Fruit fly (Drosophila melanogaster) whole organism, prepupa: ENCODE results near the gene Cyp4d8.

Source experiments
- CG10631 ChIP-seq: fragments of 200-800 bp; sonication (Bioruptor generic); optimal IDR thresholded peaks from 2 replicates; lab custom pipeline; 2016; ENCODE audit warnings: missing biosample characterization, missing genetic modification characterization
- CG10669 ChIP-seq: fragments of 200-800 bp; sonication (Bioruptor generic); optimal IDR thresholded peaks from 3 replicates; lab custom pipeline; 2018; ENCODE audit warnings: missing biosample characterization, mild to moderate bottlenecking, missing genetic modification characterization, moderate library complexity
- CG11294 ChIP-seq: fragments of 200-800 bp; sonication (Bioruptor generic); IDR thresholded peaks from 2 replicates; pipeline ENCODE4 v1.3.6; 2022; ENCODE audit warnings: missing biosample characterization, missing genetic modification characterization
- CG15336 ChIP-seq: fragments of 200-800 bp; sonication (Bioruptor generic); IDR thresholded peaks from 2 replicates; pipeline ENCODE4 v1.3.6; 2022; ENCODE audit warnings: missing biosample characterization, missing genetic modification characterization
- CG16779 ChIP-seq: fragments of 200-800 bp; sonication (Bioruptor generic); optimal IDR thresholded peaks from 3 replicates; lab custom pipeline; 2017; ENCODE audit warnings: missing biosample characterization, mild to moderate bottlenecking, missing genetic modification characterization
- CG3032 ChIP-seq: fragments of 200-800 bp; optimal IDR thresholded peaks from 2 replicates; lab custom pipeline; 2019; ENCODE audit warnings: missing biosample characterization, mild to moderate bottlenecking, missing genetic modification characterization, moderate library complexity
- CG31627 ChIP-seq: fragments of 200-800 bp; sonication (Bioruptor generic); optimal IDR thresholded peaks from 3 replicates; lab custom pipeline; 2016; ENCODE audit warnings: missing biosample characterization, missing genetic modification characterization
- CG32006 ChIP-seq: fragments of 200-800 bp; sonication (Bioruptor generic); optimal IDR thresholded peaks from 3 replicates; lab custom pipeline; 2017; ENCODE audit warnings: missing biosample characterization, mild to moderate bottlenecking, missing genetic modification characterization
- CG34406 ChIP-seq: fragments of 200-800 bp; sonication (Bioruptor generic); optimal IDR thresholded peaks from 3 replicates; lab custom pipeline; 2016; ENCODE audit warnings: missing biosample characterization, missing genetic modification characterization
- CG6163 ChIP-seq: fragments of 200-800 bp; sonication (Bioruptor generic); IDR thresholded peaks from 3 replicates; pipeline ENCODE4 v1.3.6; 2022; ENCODE audit warnings: missing biosample characterization, missing genetic modification characterization
- CG6276 ChIP-seq: fragments of 200-800 bp; sonication (Bioruptor generic); optimal IDR thresholded peaks from 2 replicates; lab custom pipeline; 2017; ENCODE audit warnings: missing biosample characterization, mild to moderate bottlenecking, missing genetic modification characterization
- CG6808 ChIP-seq: fragments of 200-800 bp; sonication (Bioruptor generic); optimal IDR thresholded peaks from 3 replicates; lab custom pipeline; 2017; ENCODE audit warnings: missing biosample characterization, missing genetic modification characterization, mild to moderate bottlenecking, moderate library complexity, missing genetic modification reagents
- CG6854 ChIP-seq: fragments of 200-800 bp; sonication (Bioruptor generic); optimal IDR thresholded peaks from 2 replicates; lab custom pipeline; 2017; ENCODE audit warnings: missing biosample characterization, mild to moderate bottlenecking, missing genetic modification characterization
- CG8119 ChIP-seq: fragments of 200-800 bp; sonication (Bioruptor generic); IDR thresholded peaks from 3 replicates; pipeline ENCODE4 v1.3.6; 2022; ENCODE audit warnings: missing biosample characterization, missing genetic modification characterization
- CG8319 ChIP-seq: fragments of 200-800 bp; sonication (Bioruptor generic); optimal IDR thresholded peaks from 3 replicates; lab custom pipeline; 2016; ENCODE audit warnings: missing biosample characterization, missing genetic modification characterization
- CG9139 ChIP-seq: fragments of 200-800 bp; sonication (Bioruptor generic); optimal IDR thresholded peaks from 3 replicates; lab custom pipeline; 2017; ENCODE audit warnings: missing biosample characterization, mild to moderate bottlenecking, missing genetic modification characterization
- Eip75B ChIP-seq: fragments of 200-800 bp; sonication (Bioruptor generic); optimal IDR thresholded peaks from 3 replicates; lab custom pipeline; 2016; ENCODE audit warnings: missing biosample characterization, missing genetic modification characterization
- Ets21C ChIP-seq: fragments of 200-800 bp; sonication (Bioruptor generic); optimal IDR thresholded peaks from 3 replicates; lab custom pipeline; 2016; ENCODE audit warnings: missing biosample characterization, missing genetic modification characterization
- Gug ChIP-seq: fragments of 200-800 bp; sonication (Bioruptor generic); IDR thresholded peaks from 2 replicates; pipeline ENCODE4 v1.3.6; 2022; ENCODE audit warnings: missing biosample characterization, missing genetic modification characterization
- Hr4 ChIP-seq: fragments of 200-800 bp; sonication (Bioruptor generic); optimal IDR thresholded peaks from 3 replicates; lab custom pipeline; 2016; ENCODE audit warnings: missing biosample characterization, missing genetic modification characterization
- Lpt ChIP-seq: fragments of 200-800 bp; sonication (Bioruptor generic); optimal IDR thresholded peaks from 3 replicates; lab custom pipeline; 2016; ENCODE audit warnings: missing biosample characterization, missing genetic modification characterization
- Sox102F ChIP-seq: fragments of 200-800 bp; sonication (Bioruptor generic); optimal IDR thresholded peaks from 2 replicates; lab custom pipeline; 2016; ENCODE audit warnings: missing biosample characterization, mild to moderate bottlenecking, missing genetic modification characterization
- Sox14 ChIP-seq: fragments of 200-800 bp; sonication (Bioruptor generic); optimal IDR thresholded peaks from 3 replicates; lab custom pipeline; 2016; ENCODE audit warnings: missing biosample characterization, missing genetic modification characterization
- acj6 ChIP-seq: fragments of 200-800 bp; sonication (Bioruptor generic); optimal IDR thresholded peaks from 3 replicates; lab custom pipeline; 2016; ENCODE audit warnings: missing biosample characterization, missing genetic modification characterization
- dsx ChIP-seq: fragments of 200-800 bp; optimal IDR thresholded peaks from 3 replicates; lab custom pipeline; 2019; ENCODE audit warnings: missing biosample characterization, mild to moderate bottlenecking, missing genetic modification characterization, moderate library complexity; ENCODE audit not compliant: poor library complexity, severe bottlenecking
- fd59A ChIP-seq: fragments of 200-800 bp; sonication (Bioruptor generic); optimal IDR thresholded peaks from 2 replicates; lab custom pipeline; 2017; ENCODE audit warnings: missing biosample characterization, mild to moderate bottlenecking, missing genetic modification characterization, missing genetic modification reagents
- fd85E ChIP-seq: fragments of 200-800 bp; sonication (Bioruptor generic); optimal IDR thresholded peaks from 3 replicates; lab custom pipeline; 2016; ENCODE audit warnings: missing biosample characterization, missing genetic modification characterization
- fkh ChIP-seq: fragments of 200-800 bp; sonication (Bioruptor generic); optimal IDR thresholded peaks from 3 replicates; lab custom pipeline; 2017; ENCODE audit warnings: missing biosample characterization, mild to moderate bottlenecking, missing genetic modification characterization, moderate library complexity
- lz ChIP-seq: fragments of 200-800 bp; sonication (Bioruptor generic); optimal IDR thresholded peaks from 3 replicates; lab custom pipeline; 2016; ENCODE audit warnings: missing biosample characterization, missing genetic modification characterization
- salr ChIP-seq, 2 experiments: fragments of 200-800 bp; sonication (Bioruptor generic); optimal IDR thresholded peaks; 3 replicates each; lab custom pipeline; 2016 to 2018; ENCODE audit warnings: missing biosample characterization in 2 of 2, missing genetic modification characterization in 2 of 2, mild to moderate bottlenecking in 1 of 2
- ss ChIP-seq, 2 experiments: fragments of 200-800 bp; sonication (Bioruptor generic); optimal IDR thresholded peaks; 2 replicates in 1 of 2; 3 replicates in 1 of 2; lab custom pipeline; 2017 to 2018; ENCODE audit warnings: mild to moderate bottlenecking in 2 of 2, missing biosample characterization in 2 of 2, missing genetic modification characterization in 2 of 2, moderate library complexity in 1 of 2
- svp ChIP-seq: fragments of 200-800 bp; sonication (Bioruptor generic); peaks from one replicate; lab custom pipeline; 2016; ENCODE audit warnings: missing biosample characterization, missing genetic modification characterization
- topi ChIP-seq: fragments of 200-800 bp; sonication (Bioruptor generic); optimal IDR thresholded peaks from 3 replicates; lab custom pipeline; 2016; ENCODE audit warnings: missing biosample characterization, missing genetic modification characterization

Cyp4d8 gene

DNA sequence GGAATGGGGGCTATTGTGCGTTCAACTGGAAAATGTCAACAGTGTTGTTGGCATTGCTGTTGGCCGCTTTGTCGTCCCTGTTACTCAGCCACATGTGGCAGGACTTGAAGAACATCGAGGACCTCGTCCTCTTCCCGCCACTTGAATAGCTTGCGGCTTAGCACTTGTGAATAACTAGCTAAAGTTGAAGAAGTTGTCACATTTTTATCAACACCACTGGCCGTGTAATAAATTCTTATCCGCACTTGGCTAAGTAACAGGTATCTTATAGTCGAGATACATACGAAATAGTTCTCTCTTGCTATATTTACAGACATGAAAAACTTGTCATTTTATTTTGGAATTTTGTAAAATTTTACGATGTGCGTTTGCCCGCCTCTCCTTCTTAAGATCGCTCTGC lies 20.7 kb downstream of the Cyp4d8 start, which contains the start of gene CG43292:
Gene CG43292 (plus strand): TSS at position 301 of the 400 bp plus-strand sequence.
- TF ChIP-seq CG6854 (GFP tag; lab: Kevin White, UChicago) (no peak), CG32006 (GFP tag; lab: Kevin White, UChicago) (no peak), CG15336 (GFP tag; lab: Robert Waterston, UW) (no peak), Sox102F (GFP tag; lab: Kevin White, UChicago) (no peak), Hr4 (no peak), Ets21C (GFP tag; lab: Kevin White, UChicago) (no peak), CG31627 (GFP tag; lab: Kevin White, UChicago) (no peak)

DNA sequence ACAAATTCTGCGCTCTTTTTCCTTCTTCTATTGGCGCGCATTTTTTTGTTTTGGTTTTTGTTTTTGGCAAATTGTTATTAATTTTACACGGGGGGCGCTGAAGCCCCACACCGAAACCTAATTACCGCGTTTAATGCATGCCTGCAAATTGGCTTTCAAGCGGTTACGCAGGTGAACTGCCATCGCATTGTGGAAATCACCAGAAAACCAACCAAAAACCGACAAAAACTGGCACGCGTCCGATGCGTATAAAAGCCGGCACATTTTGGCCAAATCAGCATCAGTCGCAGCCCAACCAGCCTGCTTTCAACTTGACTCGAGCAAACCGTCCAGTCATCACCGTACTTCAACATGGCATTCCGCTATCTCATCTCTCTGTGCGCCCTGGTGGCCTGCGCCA lies 24.7 kb downstream of the Cyp4d8 start, which contains the start of gene CG8541:
Gene CG8541 (plus strand): TSS at position 301 of the 400 bp plus-strand sequence.
- TF ChIP-seq CG34406 (GFP tag; lab: Kevin White, UChicago), result no peak
- TF ChIP-seq Sox102F (GFP tag; lab: Kevin White, UChicago), result no peak
- TF ChIP-seq CG8319 (GFP tag; lab: Kevin White, UChicago), result no peak
- no peak for TF ChIP-seq CG3032
- no peak for TF ChIP-seq CG8119
- no peak for TF ChIP-seq Lpt (GFP tag; lab: Kevin White, UChicago)
- no peak for TF ChIP-seq salr (GFP tag; optimal IDR thresholded peaks at IDR 0.05; lab: Kevin White, UChicago)
- TF ChIP-seq fkh (GFP tag; lab: Kevin White, UChicago), result no peak
- no peak for TF ChIP-seq CG6276 (GFP tag; lab: Kevin White, UChicago)
- TF ChIP-seq svp (GFP tag; lab: Kevin White, UChicago), result no peak
- TF ChIP-seq acj6 (GFP tag; lab: Kevin White, UChicago), result no peak
- TF ChIP-seq Hr4, result no peak
- no peak for TF ChIP-seq ss (GFP tag; optimal IDR thresholded peaks at IDR 0.05; lab: Kevin White, UChicago)
- TF ChIP-seq CG32006 (GFP tag; lab: Kevin White, UChicago), result no peak
- no peak for TF ChIP-seq CG9139 (GFP tag; lab: Kevin White, UChicago)
- no peak for TF ChIP-seq fd85E
- TF ChIP-seq CG11294, result no peak

DNA sequence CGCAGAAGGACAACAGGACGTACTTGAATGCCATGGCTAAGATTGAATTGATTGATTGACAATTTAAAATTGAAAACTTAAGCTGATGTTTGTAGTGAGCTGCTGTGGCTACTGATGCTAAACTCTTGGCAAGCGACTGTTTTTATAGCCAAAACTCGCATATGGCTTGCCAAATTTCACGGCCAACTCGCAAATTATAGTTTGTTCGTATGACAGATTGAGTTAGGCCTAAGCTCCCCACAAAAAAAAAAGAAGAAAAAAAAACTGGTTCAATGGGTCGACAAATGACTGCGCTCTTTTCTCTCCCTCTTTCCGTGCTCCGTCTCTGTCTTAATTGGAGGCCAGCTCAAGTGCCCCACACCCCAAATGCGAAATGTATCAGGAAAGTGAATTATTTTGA lies 25.8 kb downstream of the Cyp4d8 start, which contains the start of gene CG8543:
Gene CG8543 (minus strand): TSS at position 101 of the 400 bp plus-strand sequence.
- TF ChIP-seq CG10631 (GFP tag; lab: Kevin White, UChicago) (no peak), topi (no peak), CG16779 (tag; lab: Kevin White, UChicago) (no peak), Gug (GFP tag; lab: Robert Waterston, UW) (no peak), Eip75B (GFP tag; lab: Kevin White, UChicago) (no peak), CG10669 (GFP tag; lab: Kevin White, UChicago) (no peak), acj6 (GFP tag; lab: Kevin White, UChicago) (no peak), CG9139 (GFP tag; lab: Kevin White, UChicago) (no peak), lz (GFP tag; lab: Kevin White, UChicago) (no peak), fd59A (no peak), CG6854 (GFP tag; lab: Kevin White, UChicago) (no peak), CG6808 (no peak)
- TF ChIP-seq, all 60 proteins: peak for 0

DNA sequence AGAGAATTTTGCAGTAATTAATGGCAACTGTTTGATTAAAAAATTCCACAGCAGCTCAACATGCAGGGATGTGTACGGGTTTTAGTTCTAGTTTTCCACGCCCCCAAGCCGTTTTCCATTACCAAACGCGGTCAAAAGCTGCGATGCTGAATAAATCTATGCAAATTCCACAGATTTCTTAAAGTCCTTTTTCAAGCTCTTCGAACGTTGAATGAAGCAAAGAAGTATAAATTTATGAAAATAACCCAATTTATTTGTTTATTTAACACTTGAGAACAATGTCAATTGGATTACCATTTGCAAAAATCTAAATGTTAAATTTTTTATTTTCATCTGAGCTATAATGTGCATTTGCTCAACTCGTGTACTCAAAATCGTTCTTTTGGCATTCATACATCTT lies 30.8 kb downstream of the Cyp4d8 start, which contains the start of the genes CG42660, CG42661 and Tsp66A:
Gene CG42660 (plus strand): TSS at position 301 of the 400 bp plus-strand sequence.
Gene CG42661 (plus strand): TSS at position 301 of the 400 bp plus-strand sequence.
Gene Tsp66A (plus strand): TSS at position 301 of the 400 bp plus-strand sequence.
- TF ChIP-seq svp (GFP tag; lab: Kevin White, UChicago) (no peak), CG6163 (no peak), CG15336 (GFP tag; lab: Robert Waterston, UW) (no peak), Eip75B (GFP tag; lab: Kevin White, UChicago) (no peak), fkh (GFP tag; lab: Kevin White, UChicago) (no peak)

DNA sequence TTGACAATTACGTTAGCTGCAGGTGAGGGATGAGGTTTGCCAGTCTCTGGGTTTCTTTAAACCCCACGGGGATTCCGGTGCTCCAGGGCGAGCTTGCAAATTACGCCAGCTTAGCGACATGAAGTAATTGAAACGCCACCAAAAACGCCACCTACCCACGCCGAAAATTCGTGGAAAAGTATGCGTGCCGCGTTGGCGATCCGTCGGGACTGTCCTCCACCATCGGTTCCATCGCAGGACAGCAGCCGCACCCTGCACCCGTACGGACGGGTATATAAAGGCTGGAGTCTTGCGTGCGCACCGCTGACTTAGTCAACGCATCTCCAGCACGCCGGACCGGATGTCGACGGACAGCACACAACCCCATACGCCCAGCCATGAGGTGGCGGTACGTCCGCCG lies 40.1 kb downstream of the Cyp4d8 start, which contains the start of gene ppk26:
Gene ppk26 (plus strand): TSS at position 301 of the 400 bp plus-strand sequence.
- no peak for TF ChIP-seq Lpt (GFP tag; lab: Kevin White, UChicago)
- TF ChIP-seq dsx (GFP tag; lab: Kevin White, UChicago), result no peak
- TF ChIP-seq Sox14 (GFP tag; lab: Kevin White, UChicago), result no peak
